Fruit fly (Drosophila melanogaster) whole organism, embryonic: ENCODE results near the gene rempA.

Experiments
- Atf6 ChIP-seq: fragments of 200-800 bp; sonication (Bioruptor generic); IDR thresholded peaks from 2 replicates; pipeline ENCODE4 v1.3.6; 2022; ENCODE audit warnings: missing biosample characterization, missing genetic modification characterization
- Bdp1 ChIP-seq: fragments of 200-800 bp; sonication (Bioruptor generic); optimal IDR thresholded peaks from 3 replicates; lab custom pipeline; 2016; ENCODE audit warnings: missing biosample characterization, missing genetic modification characterization
- CG10366 ChIP-seq: fragments of 200-800 bp; sonication (Bioruptor generic); IDR thresholded peaks from 2 replicates; pipeline ENCODE4 v1.3.6; 2022; ENCODE audit warnings: missing biosample characterization, missing genetic modification characterization
- CG10431 ChIP-seq: fragments of 200-800 bp; sonication (Bioruptor generic); optimal IDR thresholded peaks from 3 replicates; lab custom pipeline; 2018; ENCODE audit warnings: missing biosample characterization, mild to moderate bottlenecking, missing genetic modification characterization
- CG10959 ChIP-seq: fragments of 200-800 bp; sonication (Bioruptor generic); IDR thresholded peaks from 2 replicates; pipeline ENCODE4 v1.3.6; 2022; ENCODE audit warnings: missing biosample characterization, missing genetic modification characterization
- CG10979 ChIP-seq: fragments of 200-800 bp; sonication (Bioruptor generic); optimal IDR thresholded peaks from 2 replicates; lab custom pipeline; 2018; ENCODE audit warnings: missing biosample characterization, mild to moderate bottlenecking, missing genetic modification characterization, moderate library complexity
- CG11456 ChIP-seq: fragments of 200-800 bp; sonication (Bioruptor generic); IDR thresholded peaks from 3 replicates; pipeline ENCODE4 v1.3.6; 2022; ENCODE audit warnings: missing biosample characterization, missing genetic modification characterization
- CG11695 ChIP-seq: fragments of 200-800 bp; sonication (Bioruptor generic); IDR thresholded peaks from 3 replicates; pipeline ENCODE4 v1.3.6; 2022; ENCODE audit warnings: missing biosample characterization, missing genetic modification characterization
- CG12744 ChIP-seq: fragments of 200-800 bp; sonication (Bioruptor generic); optimal IDR thresholded peaks from 2 replicates; lab custom pipeline; 2016; ENCODE audit warnings: missing biosample characterization, missing genetic modification characterization
- CG13123 ChIP-seq: fragments of 200-800 bp; sonication (Bioruptor generic); optimal IDR thresholded peaks from 2 replicates; lab custom pipeline; 2016; ENCODE audit warnings: missing biosample characterization, missing genetic modification characterization
- CG14710 ChIP-seq: fragments of 200-800 bp; sonication (Bioruptor generic); optimal IDR thresholded peaks from 3 replicates; lab custom pipeline; 2019; ENCODE audit warnings: missing biosample characterization, mild to moderate bottlenecking, missing genetic modification characterization, moderate library complexity
- CG15269 ChIP-seq: fragments of 200-800 bp; sonication (Bioruptor generic); optimal IDR thresholded peaks from 2 replicates; lab custom pipeline; 2018; ENCODE audit warnings: missing biosample characterization, mild to moderate bottlenecking, missing genetic modification characterization, moderate library complexity
- CG15601 ChIP-seq: fragments of 200-800 bp; sonication (Bioruptor generic); optimal IDR thresholded peaks from 3 replicates; lab custom pipeline; 2019; ENCODE audit warnings: missing biosample characterization, mild to moderate bottlenecking, missing genetic modification characterization, moderate library complexity
- CG16815 ChIP-seq: fragments of 200-800 bp; sonication (Bioruptor generic); optimal IDR thresholded peaks from 3 replicates; lab custom pipeline; 2017; ENCODE audit warnings: missing biosample characterization, mild to moderate bottlenecking, missing genetic modification characterization
- CG17328 ChIP-seq: fragments of 200-800 bp; sonication (Bioruptor generic); IDR thresholded peaks from 2 replicates; pipeline ENCODE4 v1.3.6; 2022; ENCODE audit warnings: missing biosample characterization, missing genetic modification characterization
- CG1832 ChIP-seq: fragments of 200-800 bp; sonication (Bioruptor generic); optimal IDR thresholded peaks from 2 replicates; lab custom pipeline; 2017; ENCODE audit warnings: missing biosample characterization, mild to moderate bottlenecking, missing genetic modification characterization, inconsistent platforms
- CG18476 ChIP-seq: fragments of 200-800 bp; sonication (Bioruptor generic); optimal IDR thresholded peaks from 2 replicates; lab custom pipeline; 2016; ENCODE audit warnings: missing biosample characterization, mild to moderate bottlenecking, missing genetic modification characterization
- CG3407 ChIP-seq: fragments of 200-800 bp; sonication (Bioruptor generic); optimal IDR thresholded peaks from 2 replicates; lab custom pipeline; 2018; ENCODE audit warnings: missing biosample characterization, mild to moderate bottlenecking, missing genetic modification characterization
- CG3995 ChIP-seq: fragments of 200-800 bp; sonication (Bioruptor generic); optimal IDR thresholded peaks from 3 replicates; lab custom pipeline; 2016; ENCODE audit warnings: missing biosample characterization, missing genetic modification characterization
- CG43689 ChIP-seq: fragments of 200-800 bp; sonication (Bioruptor generic); IDR thresholded peaks from 2 replicates; pipeline ENCODE4 v1.3.6; 2022; ENCODE audit warnings: missing biosample characterization, missing genetic modification characterization
- CG4820 ChIP-seq: fragments of 200-800 bp; sonication (Bioruptor generic); optimal IDR thresholded peaks from 3 replicates; lab custom pipeline; 2016; ENCODE audit warnings: missing biosample characterization, missing genetic modification characterization
- CG5245 ChIP-seq: fragments of 200-800 bp; sonication (Bioruptor generic); optimal IDR thresholded peaks from 3 replicates; lab custom pipeline; 2016; ENCODE audit warnings: missing biosample characterization, missing genetic modification characterization
- CG7357 ChIP-seq: fragments of 200-800 bp; sonication (Bioruptor generic); IDR thresholded peaks from 3 replicates; pipeline ENCODE4 v1.3.6; 2022; ENCODE audit warnings: missing biosample characterization, missing genetic modification characterization
- D19A ChIP-seq: fragments of 200-800 bp; optimal IDR thresholded peaks from 3 replicates; lab custom pipeline; 2019; ENCODE audit warnings: missing biosample characterization, mild to moderate bottlenecking, missing genetic modification characterization, moderate library complexity
- Fer1 ChIP-seq: fragments of 200-800 bp; sonication (Bioruptor generic); optimal IDR thresholded peaks from 2 replicates; lab custom pipeline; 2017; ENCODE audit warnings: missing biosample characterization, mild to moderate bottlenecking, missing genetic modification characterization
- Fer3 ChIP-seq: fragments of 200-800 bp; sonication (Bioruptor generic); optimal IDR thresholded peaks from 2 replicates; lab custom pipeline; 2018; ENCODE audit warnings: missing biosample characterization, mild to moderate bottlenecking, missing genetic modification characterization, moderate library complexity
- HLH3B ChIP-seq: fragments of 200-800 bp; sonication (Bioruptor generic); IDR thresholded peaks from 2 replicates; pipeline ENCODE4 v1.3.6; 2022; ENCODE audit warnings: missing biosample characterization, missing genetic modification characterization
- Optix ChIP-seq: fragments of 200-800 bp; sonication (Bioruptor generic); IDR thresholded peaks from 3 replicates; pipeline ENCODE4 v1.3.6; 2022; ENCODE audit warnings: missing biosample characterization, missing genetic modification characterization
- Sry-δ ChIP-seq: fragments of 200-800 bp; sonication (Bioruptor generic); optimal IDR thresholded peaks from 2 replicates; lab custom pipeline; 2016; ENCODE audit warnings: missing biosample characterization, missing genetic modification characterization
- az2 ChIP-seq: fragments of 200-800 bp; sonication (Bioruptor generic); optimal IDR thresholded peaks from 3 replicates; lab custom pipeline; 2016; ENCODE audit warnings: missing biosample characterization, missing genetic modification characterization
- bab2 ChIP-seq: fragments of 200-800 bp; sonication (Bioruptor generic); optimal IDR thresholded peaks from 2 replicates; lab custom pipeline; 2016; ENCODE audit warnings: missing biosample characterization, missing genetic modification characterization
- cato ChIP-seq: fragments of 200-800 bp; sonication (Bioruptor generic); optimal IDR thresholded peaks from 2 replicates; lab custom pipeline; 2016; ENCODE audit warnings: missing biosample characterization, missing genetic modification characterization, borderline replicate concordance
- chn ChIP-seq: fragments of 200-800 bp; sonication (Bioruptor generic); optimal IDR thresholded peaks from 2 replicates; lab custom pipeline; 2016; ENCODE audit warnings: missing biosample characterization, missing genetic modification characterization
- crol ChIP-seq: fragments of 200-800 bp; sonication (Bioruptor generic); IDR thresholded peaks from 2 replicates; pipeline ENCODE4 v1.3.6; 2022; ENCODE audit warnings: missing biosample characterization, missing genetic modification characterization
- emc ChIP-seq: fragments of 200-800 bp; sonication (Bioruptor generic); optimal IDR thresholded peaks from 2 replicates; lab custom pipeline; 2016; ENCODE audit warnings: missing biosample characterization, missing genetic modification characterization
- gsb-n ChIP-seq: fragments of 200-800 bp; sonication (Bioruptor generic); optimal IDR thresholded peaks from 3 replicates; lab custom pipeline; 2018; ENCODE audit warnings: missing biosample characterization, mild to moderate bottlenecking, missing genetic modification characterization
- gt ChIP-seq: fragments of 200-800 bp; sonication (Bioruptor generic); IDR thresholded peaks from 2 replicates; pipeline ENCODE4 v1.3.6; 2022; ENCODE audit warnings: missing biosample characterization, missing genetic modification characterization
- h ChIP-seq: fragments of >200 bp; optimal IDR thresholded peaks from 2 replicates; lab custom pipeline; 2017
- ham ChIP-seq: fragments of 200-800 bp; sonication (Bioruptor generic); IDR thresholded peaks from 2 replicates; pipeline ENCODE4 v1.3.6; 2022; ENCODE audit warnings: missing biosample characterization, missing genetic modification characterization
- jing ChIP-seq: fragments of 200-800 bp; sonication (Bioruptor generic); optimal IDR thresholded peaks from 2 replicates; lab custom pipeline; 2018; ENCODE audit warnings: missing biosample characterization, mild to moderate bottlenecking, missing genetic modification characterization
- luna ChIP-seq: fragments of 200-800 bp; sonication (Bioruptor generic); optimal IDR thresholded peaks from 2 replicates; lab custom pipeline; 2016; ENCODE audit warnings: missing biosample characterization, missing genetic modification characterization
- row ChIP-seq: fragments of 200-800 bp; sonication (Bioruptor generic); IDR thresholded peaks from 3 replicates; pipeline ENCODE4 v1.3.6; 2022; ENCODE audit warnings: missing biosample characterization, missing genetic modification characterization
- run ChIP-seq: fragments of 200-800 bp; sonication (Bioruptor generic); optimal IDR thresholded peaks from 3 replicates; lab custom pipeline; 2018; ENCODE audit warnings: missing biosample characterization, mild to moderate bottlenecking, missing genetic modification characterization
- schlank ChIP-seq: fragments of 200-800 bp; sonication (Bioruptor generic); optimal IDR thresholded peaks from 2 replicates; lab custom pipeline; 2018; ENCODE audit warnings: missing biosample characterization, mild to moderate bottlenecking, missing genetic modification characterization
- scrt ChIP-seq: fragments of 200-800 bp; sonication (Bioruptor generic); optimal IDR thresholded peaks from 2 replicates; lab custom pipeline; 2018; ENCODE audit warnings: missing biosample characterization, mild to moderate bottlenecking, missing genetic modification characterization, moderate library complexity
- sd ChIP-seq: fragments of 200-800 bp; sonication (Bioruptor generic); optimal IDR thresholded peaks from 3 replicates; lab custom pipeline; 2018; ENCODE audit warnings: missing biosample characterization, mild to moderate bottlenecking, missing genetic modification characterization, moderate library complexity
- sim ChIP-seq: fragments of 200-800 bp; sonication (Bioruptor generic); IDR thresholded peaks from 2 replicates; pipeline ENCODE4 v1.3.6; 2022; ENCODE audit warnings: missing biosample characterization, missing genetic modification characterization
- sna ChIP-seq: fragments of 200-800 bp; sonication (Bioruptor generic); IDR thresholded peaks from 2 replicates; pipeline ENCODE4 v1.3.6; 2022; ENCODE audit warnings: missing biosample characterization, missing genetic modification characterization; ENCODE audit not compliant: partially characterized antibody
- toy ChIP-seq: fragments of 200-800 bp; sonication (Bioruptor generic); IDR thresholded peaks from 2 replicates; pipeline ENCODE4 v1.3.6; 2022; ENCODE audit warnings: missing biosample characterization, missing genetic modification characterization
- twi ChIP-seq: fragments of 200-800 bp; optimal IDR thresholded peaks from 2 replicates; lab custom pipeline; 2019; ENCODE audit warnings: missing biosample characterization, mild to moderate bottlenecking, missing genetic modification characterization, moderate library complexity
- vvl ChIP-seq: fragments of 200-800 bp; sonication (Bioruptor generic); IDR thresholded peaks from 2 replicates; pipeline ENCODE4 v1.3.6; 2022; ENCODE audit warnings: missing biosample characterization, missing genetic modification characterization

Gene rempA

DNA sequence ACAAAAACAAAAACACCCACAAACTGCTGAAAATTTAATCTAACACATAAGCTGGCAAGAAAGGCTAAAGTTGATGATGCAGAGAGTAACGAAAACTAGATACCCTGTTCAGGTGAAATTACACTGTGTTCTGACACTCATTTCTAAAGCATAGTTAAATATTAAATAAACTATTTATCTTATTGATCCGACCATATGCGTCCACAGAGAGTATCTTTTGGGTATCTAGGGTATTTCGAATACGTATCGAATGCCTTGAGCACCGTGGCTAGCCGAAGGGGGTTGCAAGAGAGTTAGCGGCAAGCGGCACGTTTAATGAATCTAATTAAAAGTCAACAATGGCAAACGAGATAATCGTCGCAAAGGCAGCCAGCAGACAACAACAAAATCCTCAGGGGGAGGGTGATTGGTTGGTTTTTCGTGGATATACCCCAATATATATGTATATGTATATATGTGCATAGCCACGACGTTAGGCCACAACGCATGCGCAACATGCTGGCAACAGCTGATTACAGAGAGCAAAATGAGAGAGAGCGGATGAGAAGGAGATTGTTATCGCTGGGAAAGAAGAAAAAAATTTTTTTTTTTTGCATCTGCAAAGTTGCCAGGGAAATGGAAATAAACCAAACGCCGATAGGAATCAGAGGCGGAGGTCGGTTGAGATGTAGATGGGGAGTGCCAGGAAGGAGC is 38.0 kb downstream of the rempA start (continued):
- TF ChIP-seq D19A (tag; lab: Kevin White, UChicago) (peak; percentile 75), HLH3B (peak; percentile 79), CG3995 (no peak), CG10979 (tag; lab: Kevin White, UChicago) (peak; percentile 88), crol (GFP tag; lab: Robert Waterston, UW) (peak; percentile 76), Sry-δ (GFP tag; lab: Kevin White, UChicago) (no peak), Fer1 (GFP tag; lab: Kevin White, UChicago) (peak; percentile 77), CG10959 (GFP tag; lab: Robert Waterston, UW) (peak; percentile 90), gt (GFP tag; lab: Robert Waterston, UW) (peak; percentile 43; the same call in 1 of the 2 replicates), sim (GFP tag; lab: Robert Waterston, UW) (peak; percentile 57; the same call in 1 of the 2 replicates), CG13123 (GFP tag; lab: Kevin White, UChicago) (peak; percentile 66), az2 (peak; percentile 77), row (peak; percentile 92), twi (tag; lab: Kevin White, UChicago) (no peak), CG15601 (peak; percentile 1), CG5245 (GFP tag; lab: Kevin White, UChicago) (peak; percentile 56), vvl (GFP tag; lab: Robert Waterston, UW) (peak; percentile 93), CG3407 (GFP tag; lab: Kevin White, UChicago) (peak; percentile 66), CG14710 (tag; lab: Kevin White, UChicago) (peak; percentile 81), luna (no peak), Bdp1 (GFP tag; lab: Kevin White, UChicago) (peak; percentile 16), CG18476 (peak; percentile 31), run (peak; percentile 28), sna (no peak), jing (peak; percentile 74), sd (tag; lab: Kevin White, UChicago) (no peak), CG43689 (GFP tag; lab: Robert Waterston, UW) (peak; percentile 54), h (lab: Kevin White, UChicago) (no peak), Fer3 (peak; percentile 75), CG15269 (tag; lab: Kevin White, UChicago) (peak; percentile 78), Atf6 (peak; percentile 44; the same call in 1 of the 2 replicates), schlank (tag; lab: Kevin White, UChicago) (no peak), scrt (GFP tag; lab: Kevin White, UChicago) (peak; percentile 65), emc (GFP tag; lab: Kevin White, UChicago) (no peak), chn (GFP tag; lab: Kevin White, UChicago) (peak; percentile 76), CG4820 (peak; percentile 69), gsb-n (peak; percentile 82), cato (GFP tag; lab: Kevin White, UChicago) (peak; percentile 41), CG11456 (peak; percentile 74), Optix (GFP tag; lab: Robert Waterston, UW) (peak; percentile 85), CG10366 (GFP tag; lab: Robert Waterston, UW) (peak; percentile 71), CG11695 (GFP tag; lab: Robert Waterston, UW) (peak; percentile 83), CG1832 (no peak), CG16815 (GFP tag; lab: Kevin White, UChicago) (peak; percentile 81), ham (GFP tag; lab: Robert Waterston, UW) (no peak), bab2 (GFP tag; lab: Kevin White, UChicago) (no peak), CG7357 (peak; percentile 78; the same call in 2 of the 3 replicates), CG17328 (GFP tag; lab: Robert Waterston, UW) (peak; percentile 84), toy (GFP tag; lab: Robert Waterston, UW) (0 out of 2 replicates have a peak, but pooled peaks have one; percentile 15), CG10431 (GFP tag; lab: Kevin White, UChicago) (no peak), CG12744 (peak; percentile 52)
